Worm (Caenorhabditis elegans) whole organism, L3 larva: ENCODE results near the gene let-653.
A peak's percentile ranks its signal among the peaks of the same experiment; 100 is the strongest.

ENCODE experiments used
- R02D3.7 ChIP-seq: fragments of 150-350 bp; optimal IDR thresholded peaks from 2 replicates; lab custom pipeline; 2014; ENCODE audit warnings: missing biosample characterization, missing genetic modification characterization
- ZK546.5 ChIP-seq: sonication (generic microtip); optimal IDR thresholded peaks from 2 replicates; lab custom pipeline; 2017; ENCODE audit warnings: missing biosample characterization, missing genetic modification characterization
- aly-2 ChIP-seq: fragments of 150-350 bp; optimal IDR thresholded peaks from 2 replicates; lab custom pipeline; 2014; ENCODE audit warnings: missing biosample characterization, missing genetic modification characterization
- ama-1 ChIP-seq: fragments of 150-350 bp; optimal IDR thresholded peaks from 2 replicates; lab custom pipeline; 2018
- ceh-16 ChIP-seq: sonication (generic microtip); optimal IDR thresholded peaks from 2 replicates; lab custom pipeline; 2017; ENCODE audit warnings: missing biosample characterization, missing genetic modification characterization
- ceh-28 ChIP-seq: fragments of 150-350 bp; optimal IDR thresholded peaks from 2 replicates; lab custom pipeline; 2014; ENCODE audit warnings: missing biosample characterization, missing genetic modification reagents, missing genetic modification characterization
- ceh-82 ChIP-seq: fragments of 150-350 bp; optimal IDR thresholded peaks from 2 replicates; lab custom pipeline; 2014; ENCODE audit warnings: missing biosample characterization, missing genetic modification characterization
- ceh-9 ChIP-seq: sonication (generic microtip); optimal IDR thresholded peaks from 2 replicates; lab custom pipeline; 2018; ENCODE audit warnings: missing biosample characterization, missing genetic modification characterization
- daf-12 ChIP-seq: fragments of 150-350 bp; optimal IDR thresholded peaks from 2 replicates; lab custom pipeline; 2014; ENCODE audit warnings: missing biosample characterization, missing genetic modification reagents, missing genetic modification characterization
- egl-27 ChIP-seq: sonication (generic microtip); optimal IDR thresholded peaks from 4 replicates; lab custom pipeline; 2017; ENCODE audit warnings: missing biosample characterization, missing genetic modification reagents, missing genetic modification characterization
- egl-5 ChIP-seq: fragments of 150-350 bp; optimal IDR thresholded peaks from 2 replicates; lab custom pipeline; 2017; ENCODE audit warnings: missing biosample characterization, missing genetic modification reagents, missing genetic modification characterization, inconsistent platforms
- elt-1 ChIP-seq: fragments of 150-350 bp; optimal IDR thresholded peaks from 2 replicates; lab custom pipeline; 2014; ENCODE audit warnings: missing biosample characterization, missing genetic modification characterization
- elt-2 ChIP-seq: sonication (generic microtip); optimal IDR thresholded peaks from 2 replicates; lab custom pipeline; 2016; ENCODE audit warnings: missing genetic modification reagents, mild to moderate bottlenecking, missing genetic modification characterization, missing compliant biosample characterization
- elt-3 ChIP-seq, 3 experiments: fragments of 150-350 bp in 1 of 3; sonication (generic microtip) in 2 of 3; optimal IDR thresholded peaks; 2 replicates in 2 of 3; 4 replicates in 1 of 3; lab custom pipeline; 2014 to 2017; ENCODE audit warnings: missing biosample characterization in 3 of 3, missing genetic modification characterization in 3 of 3
- eor-1 ChIP-seq, 2 experiments: fragments of 150-350 bp; optimal IDR thresholded peaks; 2 replicates each; lab custom pipeline; 2014 to 2018; ENCODE audit warnings: missing biosample characterization in 2 of 2, missing genetic modification characterization in 2 of 2
- fkh-10 ChIP-seq: sonication (generic microtip); optimal IDR thresholded peaks from 2 replicates; lab custom pipeline; 2017; ENCODE audit warnings: missing biosample characterization, missing genetic modification reagents, missing genetic modification characterization
- fkh-2 ChIP-seq: fragments of 150-350 bp; optimal IDR thresholded peaks from 2 replicates; lab custom pipeline; 2014; ENCODE audit warnings: missing biosample characterization, missing genetic modification reagents, missing genetic modification characterization
- fos-1 ChIP-seq: fragments of 150-350 bp; optimal IDR thresholded peaks from 2 replicates; lab custom pipeline; 2014; ENCODE audit warnings: missing biosample characterization, missing genetic modification characterization
- hmg-11 ChIP-seq: sonication (generic microtip); optimal IDR thresholded peaks from 2 replicates; lab custom pipeline; 2016; ENCODE audit warnings: missing genetic modification characterization, missing compliant biosample characterization
- jun-1 ChIP-seq: fragments of 150-350 bp; optimal IDR thresholded peaks from 2 replicates; lab custom pipeline; 2014; ENCODE audit warnings: missing biosample characterization, missing genetic modification reagents, missing genetic modification characterization
- lin-15B ChIP-seq: fragments of 150-350 bp; optimal IDR thresholded peaks from 2 replicates; lab custom pipeline; 2014; ENCODE audit warnings: missing biosample characterization, missing genetic modification characterization
- lin-39 ChIP-seq: fragments of 150-350 bp; optimal IDR thresholded peaks from 2 replicates; lab custom pipeline; 2018; ENCODE audit warnings: missing biosample characterization, missing genetic modification reagents, missing genetic modification characterization
- lsy-12 ChIP-seq: sonication (generic microtip); optimal IDR thresholded peaks from 2 replicates; lab custom pipeline; 2016; ENCODE audit warnings: mild to moderate bottlenecking, missing genetic modification characterization, missing compliant biosample characterization
- mml-1 ChIP-seq: fragments of 150-350 bp; sonication (generic microtip); optimal IDR thresholded peaks from 3 replicates; lab custom pipeline; 2014; ENCODE audit warnings: missing biosample characterization, missing genetic modification characterization
- nfya-1 ChIP-seq: sonication (generic microtip); optimal IDR thresholded peaks from 2 replicates; lab custom pipeline; 2017; ENCODE audit warnings: missing genetic modification characterization, mild to moderate bottlenecking, missing compliant biosample characterization, antibody characterized with exemption, moderate library complexity; ENCODE audit not compliant: insufficient read depth
- nhr-11 ChIP-seq: fragments of 150-350 bp; optimal IDR thresholded peaks from 2 replicates; lab custom pipeline; 2014; ENCODE audit warnings: missing biosample characterization, missing genetic modification characterization
- nhr-12 ChIP-seq: fragments of 150-350 bp; optimal IDR thresholded peaks from 2 replicates; lab custom pipeline; 2014; ENCODE audit warnings: missing biosample characterization, missing genetic modification characterization
- nhr-23 ChIP-seq: fragments of 150-350 bp; optimal IDR thresholded peaks from 2 replicates; lab custom pipeline; 2014; ENCODE audit warnings: missing biosample characterization, missing genetic modification reagents, missing genetic modification characterization
- nhr-237 ChIP-seq: fragments of 150-350 bp; optimal IDR thresholded peaks from 2 replicates; lab custom pipeline; 2014; ENCODE audit warnings: missing biosample characterization, missing genetic modification characterization
- nhr-25 ChIP-seq: sonication (generic microtip); optimal IDR thresholded peaks from 2 replicates; lab custom pipeline; 2017; ENCODE audit warnings: missing biosample characterization, missing genetic modification characterization
- nhr-28 ChIP-seq: fragments of 150-350 bp; optimal IDR thresholded peaks from 2 replicates; lab custom pipeline; 2014; ENCODE audit warnings: missing biosample characterization, missing genetic modification characterization
- nhr-67 ChIP-seq: fragments of 150-350 bp; optimal IDR thresholded peaks from 2 replicates; lab custom pipeline; 2014; ENCODE audit warnings: missing biosample characterization, missing genetic modification characterization
- nhr-76 ChIP-seq: fragments of 150-350 bp; sonication (generic microtip); optimal IDR thresholded peaks from 5 replicates; lab custom pipeline; 2014; ENCODE audit warnings: missing biosample characterization, missing genetic modification characterization
- nhr-77 ChIP-seq: fragments of 150-350 bp; optimal IDR thresholded peaks from 2 replicates; lab custom pipeline; 2014; ENCODE audit warnings: missing biosample characterization, missing genetic modification characterization
- pha-4 ChIP-seq: fragments of 150-350 bp; optimal IDR thresholded peaks from 2 replicates; lab custom pipeline; 2014; ENCODE audit warnings: missing biosample characterization, missing genetic modification reagents, missing genetic modification characterization
- pqm-1 ChIP-seq: fragments of 150-350 bp; optimal IDR thresholded peaks from 2 replicates; lab custom pipeline; 2017; ENCODE audit warnings: missing biosample characterization, missing genetic modification characterization, inconsistent platforms
- sea-2 ChIP-seq: fragments of 150-350 bp; sonication (generic microtip); optimal IDR thresholded peaks from 4 replicates; lab custom pipeline; 2014; ENCODE audit warnings: missing biosample characterization, missing genetic modification reagents, missing genetic modification characterization
- skn-1 ChIP-seq: fragments of 150-350 bp; optimal IDR thresholded peaks from 2 replicates; lab custom pipeline; 2014; ENCODE audit warnings: missing biosample characterization, missing genetic modification characterization
- tbx-2 ChIP-seq: sonication (generic microtip); optimal IDR thresholded peaks from 2 replicates; lab custom pipeline; 2016; ENCODE audit warnings: mild to moderate bottlenecking, missing genetic modification characterization, missing compliant biosample characterization
- unc-39 ChIP-seq: sonication (generic microtip); optimal IDR thresholded peaks from 4 replicates; lab custom pipeline; 2017; ENCODE audit warnings: missing biosample characterization, missing genetic modification characterization
- unc-62 ChIP-seq: fragments of 150-350 bp; sonication (generic microtip); optimal IDR thresholded peaks from 4 replicates; lab custom pipeline; 2014; ENCODE audit warnings: missing biosample characterization, missing genetic modification reagents, missing genetic modification characterization
- zag-1 ChIP-seq: fragments of 150-350 bp; optimal IDR thresholded peaks from 2 replicates; lab custom pipeline; 2014; ENCODE audit warnings: missing biosample characterization, missing genetic modification characterization
- ztf-11 ChIP-seq: fragments of 150-350 bp; optimal IDR thresholded peaks from 2 replicates; lab custom pipeline; 2014; ENCODE audit warnings: missing biosample characterization, missing genetic modification characterization
- ztf-4 ChIP-seq: fragments of 150-350 bp; optimal IDR thresholded peaks from 2 replicates; lab custom pipeline; 2014; ENCODE audit warnings: missing biosample characterization, missing genetic modification characterization

let-653 gene

ce11 chrIV:11854777-11855176 lies 30.6 kb upstream of the let-653 start, which contains the start of gene tag-30 (continued):
- TF ChIP-seq egl-27 (tag; lab: Kevin White, UChicago) (no peak), mml-1 (tag; lab: Kevin White, UChicago) (no peak), fkh-2 (no peak), tbx-2 (tag; lab: Kevin White, UChicago) (no peak), nhr-76 (tag; lab: Kevin White, UChicago) (no peak), nhr-23 (tag; lab: Kevin White, UChicago) (peak; percentile 13), zag-1 (tag; lab: Kevin White, UChicago) (no peak), nhr-237 (tag; lab: Kevin White, UChicago) (no peak), eor-1 (tag; optimal IDR thresholded peaks at IDR 0.05; lab: Kevin White, UChicago) (no peak)

- TF ChIP-seq elt-2 (tag; lab: Kevin White, UChicago) (no peak), ama-1 (lab: Kevin White, UChicago) (no peak), ztf-11 (tag; lab: Kevin White, UChicago) (no peak), nhr-76 (tag; lab: Kevin White, UChicago) (no peak), lin-39 (tag; lab: Kevin White, UChicago) (no peak), ZK546.5 (tag; lab: Kevin White, UChicago) (no peak), zag-1 (tag; lab: Kevin White, UChicago) (no peak), elt-1 (tag; lab: Kevin White, UChicago) (no peak)
These were observed 30.0 kb upstream of the let-653 start for ce11 chrIV:11855424-11855823.

- peak; percentile 20 for TF ChIP-seq lin-15B (tag; lab: Kevin White, UChicago)
- no peak for TF ChIP-seq nhr-76 (tag; lab: Kevin White, UChicago)
- TF ChIP-seq nhr-11 (tag; lab: Kevin White, UChicago): no peak
- TF ChIP-seq ceh-16 (tag; lab: Kevin White, UChicago): no peak
- no peak for TF ChIP-seq fkh-10 (GFP tag; lab: Kevin White, UChicago)
- TF ChIP-seq ceh-82: no peak
- TF ChIP-seq aly-2 (tag; lab: Kevin White, UChicago): no peak
- peak; percentile 60 for TF ChIP-seq nfya-1 (tag; lab: Kevin White, UChicago)
- peak; percentile 56 for TF ChIP-seq pha-4 (tag; lab: Kevin White, UChicago)
These were observed 29.3 kb upstream of the let-653 start, which contains the start of gene ech-2 for ce11 chrIV:11855900-11856660. Gene ech-2 (minus strand): TSS chrIV:11856351.

- TF ChIP-seq elt-3 (tag; optimal IDR thresholded peaks at IDR 0.05; lab: Kevin White, UChicago) (no peak), ama-1 (lab: Kevin White, UChicago) (peak; percentile 76), nhr-23 (tag; lab: Kevin White, UChicago) (peak; percentile 5), ceh-28 (tag; lab: Kevin White, UChicago) (peak; percentile 37), R02D3.7 (tag; lab: Kevin White, UChicago) (no peak), nhr-77 (no peak), zag-1 (tag; lab: Kevin White, UChicago) (no peak), fos-1 (no peak), hmg-11 (tag; lab: Kevin White, UChicago) (peak; percentile 75), nhr-28 (tag; lab: Kevin White, UChicago) (no peak), nhr-11 (tag; lab: Kevin White, UChicago) (peak; percentile 65), ZK546.5 (tag; lab: Kevin White, UChicago) (no peak), egl-5 (peak; percentile 25), nfya-1 (tag; lab: Kevin White, UChicago) (peak; percentile 98), tbx-2 (tag; lab: Kevin White, UChicago) (peak; percentile 29), mml-1 (tag; lab: Kevin White, UChicago) (no peak), fkh-10 (GFP tag; lab: Kevin White, UChicago) (peak; percentile 66), unc-62 (GFP tag; lab: Kevin White, UChicago) (no peak), pqm-1 (tag; lab: Kevin White, UChicago) (no peak), elt-1 (tag; lab: Kevin White, UChicago) (peak; percentile 61), skn-1 (tag; lab: Kevin White, UChicago) (peak; percentile 51), nhr-25 (tag; lab: Kevin White, UChicago) (no peak), aly-2 (tag; lab: Kevin White, UChicago) (no peak), nhr-76 (tag; lab: Kevin White, UChicago) (no peak), daf-12 (no peak), nhr-237 (tag; lab: Kevin White, UChicago) (no peak), sea-2 (GFP tag; lab: Kevin White, UChicago) (no peak), jun-1 (tag; lab: Kevin White, UChicago) (peak; percentile 60), unc-39 (no peak), ceh-82 (no peak), nhr-12 (tag; lab: Kevin White, UChicago) (no peak), ceh-9 (tag; lab: Kevin White, UChicago) (no peak), lin-39 (tag; lab: Kevin White, UChicago) (peak; percentile 77), lsy-12 (tag; lab: Kevin White, UChicago) (peak; percentile 35), elt-2 (tag; lab: Kevin White, UChicago) (peak; percentile 43), ztf-4 (tag; lab: Kevin White, UChicago) (no peak), nhr-67 (tag; lab: Kevin White, UChicago) (no peak)
These were observed 28.3 kb upstream of the let-653 start for ce11 chrIV:11857159-11857565.
